Fruit fly (Drosophila melanogaster) whole organism, pupa: ENCODE data around the gene CG6028.
A peak's percentile ranks its signal among the peaks of the same experiment; 100 is the strongest.

Source experiments
- CG10348 ChIP-seq: fragments of 200-800 bp; sonication (Bioruptor generic); IDR thresholded peaks from 2 replicates; pipeline ENCODE4 v1.3.6; 2022; ENCODE audit warnings: missing biosample characterization, missing genetic modification characterization
- CG12605 ChIP-seq: fragments of 200-800 bp; sonication (Bioruptor generic); IDR thresholded peaks from 2 replicates; pipeline ENCODE4 v1.3.6; 2022; ENCODE audit warnings: missing biosample characterization, missing genetic modification characterization
- CG13204 ChIP-seq: fragments of 200-800 bp; sonication (Bioruptor generic); optimal IDR thresholded peaks from 2 replicates; lab custom pipeline; 2018; ENCODE audit warnings: missing biosample characterization, mild to moderate bottlenecking, missing genetic modification characterization, moderate library complexity
- CG14655 ChIP-seq: fragments of 200-800 bp; sonication (Bioruptor generic); optimal IDR thresholded peaks from 3 replicates; lab custom pipeline; 2017; ENCODE audit warnings: mild to moderate bottlenecking, missing biosample characterization, missing genetic modification reagents, missing genetic modification characterization
- CG15710 ChIP-seq: fragments of 200-800 bp; sonication (Bioruptor generic); optimal IDR thresholded peaks from 2 replicates; lab custom pipeline; 2018; ENCODE audit warnings: missing biosample characterization, mild to moderate bottlenecking, missing genetic modification characterization, moderate library complexity
- CG17806 ChIP-seq: fragments of 200-800 bp; sonication (Bioruptor generic); optimal IDR thresholded peaks from 2 replicates; lab custom pipeline; 2018; ENCODE audit warnings: missing biosample characterization, mild to moderate bottlenecking, missing genetic modification characterization, moderate library complexity
- CG32121 ChIP-seq: fragments of 200-800 bp; sonication (Bioruptor generic); IDR thresholded peaks from 2 replicates; pipeline ENCODE4 v1.3.6; 2022; ENCODE audit warnings: missing biosample characterization, missing genetic modification characterization
- CG34367 ChIP-seq: fragments of 200-800 bp; sonication (Bioruptor generic); optimal IDR thresholded peaks from 2 replicates; lab custom pipeline; 2018; ENCODE audit warnings: missing biosample characterization, mild to moderate bottlenecking, missing genetic modification characterization
- CG4496 ChIP-seq: fragments of 200-800 bp; sonication (Bioruptor generic); IDR thresholded peaks from 3 replicates; pipeline ENCODE4 v1.3.6; 2022; ENCODE audit warnings: missing biosample characterization, missing genetic modification characterization
- CG8159 ChIP-seq: fragments of 200-800 bp; sonication (Bioruptor generic); optimal IDR thresholded peaks from 3 replicates; lab custom pipeline; 2018; ENCODE audit warnings: missing biosample characterization, mild to moderate bottlenecking, missing genetic modification characterization, moderate library complexity
- CG8301 ChIP-seq: fragments of 200-800 bp; sonication (Bioruptor generic); optimal IDR thresholded peaks from 2 replicates; lab custom pipeline; 2018; ENCODE audit warnings: missing biosample characterization, mild to moderate bottlenecking, missing genetic modification characterization
- CG9948 ChIP-seq: fragments of 200-800 bp; sonication (Bioruptor generic); optimal IDR thresholded peaks from 2 replicates; lab custom pipeline; 2018; ENCODE audit warnings: missing biosample characterization, mild to moderate bottlenecking, missing genetic modification characterization, moderate library complexity
- D1 ChIP-seq: fragments of 200-800 bp; sonication (Bioruptor generic); optimal IDR thresholded peaks from 2 replicates; lab custom pipeline; 2018; ENCODE audit warnings: missing biosample characterization, mild to moderate bottlenecking, missing genetic modification characterization, moderate library complexity
- EcR ChIP-seq: fragments of 200-800 bp; sonication (Bioruptor generic); optimal IDR thresholded peaks from 3 replicates; lab custom pipeline; 2019; ENCODE audit warnings: missing biosample characterization, missing genetic modification characterization, mild to moderate bottlenecking, moderate library complexity, missing genetic modification reagents
- Ets98B ChIP-seq: fragments of 200-800 bp; sonication (Bioruptor generic); IDR thresholded peaks from 2 replicates; pipeline ENCODE4 v1.3.6; 2022; ENCODE audit warnings: missing biosample characterization, missing genetic modification characterization
- Pif1A ChIP-seq: fragments of 200-800 bp; sonication (Bioruptor generic); optimal IDR thresholded peaks from 3 replicates; lab custom pipeline; 2016; ENCODE audit warnings: missing biosample characterization, missing genetic modification characterization
- Pif1B ChIP-seq: fragments of 200-800 bp; sonication (Bioruptor generic); optimal IDR thresholded peaks from 3 replicates; lab custom pipeline; 2016; ENCODE audit warnings: missing biosample characterization, missing genetic modification characterization
- Snoo ChIP-seq: fragments of 200-800 bp; sonication (Bioruptor generic); optimal IDR thresholded peaks from 3 replicates; lab custom pipeline; 2017; ENCODE audit warnings: missing biosample characterization, mild to moderate bottlenecking, missing genetic modification characterization, inconsistent platforms
- fd96Ca ChIP-seq: fragments of 200-800 bp; sonication (Bioruptor generic); IDR thresholded peaks from 3 replicates; pipeline ENCODE4 v1.3.6; 2022; ENCODE audit warnings: missing biosample characterization, missing genetic modification characterization
- gl ChIP-seq: fragments of 200-800 bp; sonication (Bioruptor generic); optimal IDR thresholded peaks from 2 replicates; lab custom pipeline; 2018; ENCODE audit warnings: missing biosample characterization, mild to moderate bottlenecking, missing genetic modification characterization
- rn ChIP-seq: fragments of 200-800 bp; sonication (Bioruptor generic); IDR thresholded peaks from 2 replicates; pipeline ENCODE4 v1.3.6; 2022; ENCODE audit warnings: missing biosample characterization, missing genetic modification characterization

The CG6028 gene

DNA sequence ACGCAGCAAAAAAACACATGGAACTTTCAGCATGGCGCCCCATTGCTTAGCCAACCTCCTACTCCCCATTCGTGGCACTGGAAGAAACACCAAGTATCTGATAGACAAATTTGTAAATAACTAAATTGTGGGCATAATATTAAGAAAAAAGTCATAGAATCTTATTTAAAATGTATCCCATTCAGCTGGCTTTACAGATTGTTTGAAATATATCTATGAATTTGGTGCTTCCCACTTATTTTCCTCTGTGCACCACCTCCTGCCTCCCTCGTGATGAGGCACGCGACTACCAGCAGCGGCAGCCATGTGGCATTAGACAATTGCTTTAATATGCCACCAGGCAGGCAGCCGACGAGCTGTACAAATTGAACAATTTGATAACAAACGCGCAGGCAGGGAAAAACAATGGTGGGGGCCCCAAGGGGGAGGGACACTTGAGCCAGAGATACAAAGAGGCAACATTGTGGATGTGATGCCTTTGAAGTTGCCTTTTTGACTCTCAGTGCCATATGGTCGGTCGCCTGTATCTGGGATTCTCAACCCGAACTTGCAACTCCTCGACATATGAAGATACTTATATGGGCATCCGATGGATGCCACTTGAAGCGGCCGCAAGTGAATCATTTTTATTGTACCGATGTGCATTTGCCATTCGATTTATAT, 24.0 kb upstream of the CG6028 start:
- TF ChIP-seq CG15710 (peak; percentile 50), CG32121 (GFP tag; lab: Robert Waterston, UW) (peak; percentile 80), EcR (GFP tag; lab: Kevin White, UChicago) (no peak), CG17806 (tag; lab: Kevin White, UChicago) (peak; percentile 54), CG12605 (GFP tag; lab: Robert Waterston, UW) (peak; percentile 66), CG4496 (GFP tag; lab: Robert Waterston, UW) (no peak), CG8159 (tag; lab: Kevin White, UChicago) (peak; percentile 59), rn (GFP tag; lab: Robert Waterston, UW) (no peak), gl (no peak), D1 (tag; lab: Kevin White, UChicago) (no peak), CG14655 (GFP tag; lab: Kevin White, UChicago) (peak; percentile 80), Snoo (no peak), Pif1B (GFP tag; lab: Kevin White, UChicago) (peak; percentile 15), CG8301 (tag; lab: Kevin White, UChicago) (peak; percentile 75), CG9948 (peak; percentile 34), Ets98B (GFP tag; lab: Robert Waterston, UW) (peak; percentile 83), Pif1A (GFP tag; lab: Kevin White, UChicago) (peak; percentile 64), CG10348 (GFP tag; lab: Robert Waterston, UW) (0 out of 2 replicates have a peak, but pooled peaks have one; percentile 40), CG13204 (GFP tag; lab: Kevin White, UChicago) (no peak), fd96Ca (GFP tag; lab: Robert Waterston, UW) (peak; percentile 77), CG34367 (tag; lab: Kevin White, UChicago) (peak; percentile 34)

- TF ChIP-seq Ets98B (GFP tag; lab: Robert Waterston, UW) (no peak), CG13204 (GFP tag; lab: Kevin White, UChicago) (no peak), CG8159 (tag; lab: Kevin White, UChicago) (no peak), CG15710 (no peak), Snoo (no peak), CG14655 (GFP tag; lab: Kevin White, UChicago) (no peak), fd96Ca (GFP tag; lab: Robert Waterston, UW) (no peak), D1 (tag; lab: Kevin White, UChicago) (no peak), CG12605 (GFP tag; lab: Robert Waterston, UW) (no peak), CG4496 (GFP tag; lab: Robert Waterston, UW) (no peak), CG34367 (tag; lab: Kevin White, UChicago) (no peak), EcR (GFP tag; lab: Kevin White, UChicago) (no peak)
Measured at dm6 chr3R:22047412-22047811, 22.1 kb upstream of the CG6028 start.

- TF ChIP-seq CG9948 (no peak), fd96Ca (GFP tag; lab: Robert Waterston, UW) (no peak), D1 (tag; lab: Kevin White, UChicago) (no peak)
- TF ChIP-seq, all 21 proteins: peak for 0
Measured at dm6 chr3R:22046723-22047122, 21.4 kb upstream of the CG6028 start.

dm6 chr3R:22046231-22046630, 20.9 kb upstream of the CG6028 start:
- TF ChIP-seq Snoo (peak; percentile 0), CG15710 (no peak), Ets98B (GFP tag; lab: Robert Waterston, UW) (no peak), D1 (tag; lab: Kevin White, UChicago) (no peak), CG34367 (tag; lab: Kevin White, UChicago) (no peak), rn (GFP tag; lab: Robert Waterston, UW) (no peak), CG14655 (GFP tag; lab: Kevin White, UChicago) (no peak), CG8159 (tag; lab: Kevin White, UChicago) (no peak), fd96Ca (GFP tag; lab: Robert Waterston, UW) (0 out of 3 replicates have a peak, but pooled peaks have one; percentile 11), CG13204 (GFP tag; lab: Kevin White, UChicago) (no peak), Pif1A (GFP tag; lab: Kevin White, UChicago) (no peak), CG10348 (GFP tag; lab: Robert Waterston, UW) (no peak), CG4496 (GFP tag; lab: Robert Waterston, UW) (no peak), CG9948 (no peak), EcR (GFP tag; lab: Kevin White, UChicago) (no peak), CG32121 (GFP tag; lab: Robert Waterston, UW) (no peak)

dm6 chr3R:22044443-22044970, 19.2 kb upstream of the CG6028 start:
- TF ChIP-seq CG12605 (GFP tag; lab: Robert Waterston, UW) (no peak), EcR (GFP tag; lab: Kevin White, UChicago) (no peak), CG4496 (GFP tag; lab: Robert Waterston, UW) (no peak)

dm6 chr3R:22043748-22044402, 18.6 kb upstream of the CG6028 start:
- TF ChIP-seq fd96Ca (GFP tag; lab: Robert Waterston, UW): 0 out of 3 replicates have a peak, but pooled peaks have one; percentile 7
- peak; percentile 97 for TF ChIP-seq EcR (GFP tag; lab: Kevin White, UChicago)
- peak; percentile 7 for TF ChIP-seq CG13204 (GFP tag; lab: Kevin White, UChicago)
- TF ChIP-seq rn (GFP tag; lab: Robert Waterston, UW): no peak
- TF ChIP-seq CG10348 (GFP tag; lab: Robert Waterston, UW): no peak
- peak; percentile 19 for TF ChIP-seq D1 (tag; lab: Kevin White, UChicago)
